Worm (Caenorhabditis elegans) whole organism, mixed stage, embryonic: ENCODE results near the gene srh-147.

Experiments
- elt-3 ChIP-seq: fragments of 150-350 bp; optimal IDR thresholded peaks from 2 replicates; lab custom pipeline; 2014; ENCODE audit warnings: missing biosample characterization, missing genetic modification characterization
- nhr-12 ChIP-seq: fragments of 150-350 bp; optimal IDR thresholded peaks from 2 replicates; lab custom pipeline; 2014; ENCODE audit warnings: missing biosample characterization, missing genetic modification characterization
- nhr-28 ChIP-seq: fragments of 150-350 bp; optimal IDR thresholded peaks from 2 replicates; lab custom pipeline; 2014; ENCODE audit warnings: missing biosample characterization, missing genetic modification characterization
- pha-4 ChIP-seq: fragments of 150-350 bp; optimal IDR thresholded peaks from 2 replicates; lab custom pipeline; 2018; ENCODE audit warnings: missing biosample characterization, missing genetic modification reagents, missing genetic modification characterization
- sptf-1 ChIP-seq: sonication (generic microtip); optimal IDR thresholded peaks from 2 replicates; lab custom pipeline; 2017; ENCODE audit warnings: mild to moderate bottlenecking, missing genetic modification characterization, moderate library complexity, missing compliant biosample characterization

DNA sequence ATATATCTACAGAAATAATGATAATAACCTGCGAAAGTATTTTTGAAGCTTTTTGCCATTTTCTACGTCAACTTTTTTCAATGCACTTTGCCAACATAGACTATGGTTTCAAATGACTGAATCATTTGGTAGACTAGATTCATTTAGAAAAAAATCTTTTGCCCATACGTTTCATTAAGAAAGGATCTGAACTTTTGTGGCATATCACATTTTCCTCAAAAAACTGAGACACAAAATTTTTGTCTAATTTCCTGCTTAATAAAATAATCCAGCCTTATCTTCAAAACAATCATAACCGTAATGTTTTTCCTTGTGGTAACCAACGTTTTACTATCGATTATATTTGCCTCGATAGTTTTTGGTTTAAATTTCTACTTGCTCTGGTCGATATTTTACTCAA, 24.0 kb downstream of the srh-147 start, which contains the start of gene srbc-51:
- TF ChIP-seq elt-3 (tag; lab: Kevin White, UChicago): no peak
- no peak for TF ChIP-seq nhr-12
- TF ChIP-seq nhr-28 (tag; lab: Kevin White, UChicago): no peak
- TF ChIP-seq sptf-1 (tag; lab: Kevin White, UChicago): no peak
- no peak for TF ChIP-seq pha-4 (tag; lab: Kevin White, UChicago)
